Fruit fly (Drosophila melanogaster) whole organism, embryonic: ENCODE results near the gene GABPI.

Experiments used
- Abd-B ChIP-seq: fragments of 200-800 bp; sonication (Bioruptor generic); optimal IDR thresholded peaks from 2 replicates; lab custom pipeline; 2018; ENCODE audit warnings: missing biosample characterization, mild to moderate bottlenecking, missing genetic modification characterization, moderate library complexity
- B-H2 ChIP-seq: fragments of 200-800 bp; sonication (Bioruptor generic); optimal IDR thresholded peaks from 2 replicates; lab custom pipeline; 2018; ENCODE audit warnings: missing biosample characterization, mild to moderate bottlenecking, missing genetic modification characterization
- Bteb2 ChIP-seq: fragments of 200-800 bp; sonication (Bioruptor generic); optimal IDR thresholded peaks from 2 replicates; lab custom pipeline; 2016; ENCODE audit warnings: missing biosample characterization, missing genetic modification characterization
- CG10147 ChIP-seq: fragments of 200-800 bp; sonication (Bioruptor generic); optimal IDR thresholded peaks from 2 replicates; lab custom pipeline; 2019; ENCODE audit warnings: missing biosample characterization, mild to moderate bottlenecking, missing genetic modification characterization, moderate library complexity
- CG1024 ChIP-seq: fragments of 200-800 bp; sonication (Bioruptor generic); IDR thresholded peaks from 2 replicates; pipeline ENCODE4 v1.3.6; 2022; ENCODE audit warnings: missing biosample characterization, missing genetic modification characterization
- CG10274 ChIP-seq: fragments of 200-800 bp; sonication (Bioruptor generic); optimal IDR thresholded peaks from 3 replicates; lab custom pipeline; 2017; ENCODE audit warnings: missing biosample characterization, mild to moderate bottlenecking, missing genetic modification characterization
- CG1233 ChIP-seq: fragments of 200-800 bp; sonication (Bioruptor generic); optimal IDR thresholded peaks from 4 replicates; lab custom pipeline; 2018; ENCODE audit warnings: missing biosample characterization, mild to moderate bottlenecking, missing genetic modification characterization
- CG12659 ChIP-seq: fragments of 200-800 bp; sonication (Bioruptor generic); optimal IDR thresholded peaks from 3 replicates; lab custom pipeline; 2017; ENCODE audit warnings: mild to moderate bottlenecking, missing biosample characterization, missing genetic modification reagents, missing genetic modification characterization
- CG14667 ChIP-seq: fragments of 200-800 bp; sonication (Bioruptor generic); IDR thresholded peaks from 2 replicates; pipeline ENCODE4 v1.3.6; 2022; ENCODE audit warnings: missing biosample characterization, missing genetic modification characterization
- CG1602 ChIP-seq: fragments of 200-800 bp; sonication (Bioruptor generic); optimal IDR thresholded peaks from 3 replicates; lab custom pipeline; 2016; ENCODE audit warnings: missing biosample characterization, missing genetic modification characterization
- CG1647 ChIP-seq: fragments of 200-800 bp; sonication (Bioruptor generic); optimal IDR thresholded peaks from 3 replicates; lab custom pipeline; 2016; ENCODE audit warnings: missing biosample characterization, missing genetic modification characterization
- CG17568 ChIP-seq: fragments of 200-800 bp; sonication (Bioruptor generic); optimal IDR thresholded peaks from 2 replicates; lab custom pipeline; 2018; ENCODE audit warnings: missing biosample characterization, mild to moderate bottlenecking, missing genetic modification characterization, moderate library complexity
- CG17802 ChIP-seq: fragments of 200-800 bp; sonication (Bioruptor generic); optimal IDR thresholded peaks from 2 replicates; lab custom pipeline; 2018; ENCODE audit warnings: missing biosample characterization, mild to moderate bottlenecking, missing genetic modification characterization, moderate library complexity
- CG30403 ChIP-seq: fragments of 200-800 bp; sonication (Bioruptor generic); optimal IDR thresholded peaks from 3 replicates; lab custom pipeline; 2016; ENCODE audit warnings: missing biosample characterization, missing genetic modification characterization
- CG32772 ChIP-seq: fragments of 200-800 bp; sonication (Bioruptor generic); IDR thresholded peaks from 2 replicates; pipeline ENCODE4 v1.3.6; 2022; ENCODE audit warnings: missing biosample characterization, missing genetic modification characterization
- CG4360 ChIP-seq: fragments of 200-800 bp; sonication (Bioruptor generic); IDR thresholded peaks from 2 replicates; pipeline ENCODE4 v1.3.6; 2022; ENCODE audit warnings: missing biosample characterization, missing genetic modification characterization
- CG6791 ChIP-seq: fragments of 200-800 bp; sonication (Bioruptor generic); IDR thresholded peaks from 3 replicates; pipeline ENCODE4 v1.3.6; 2022; ENCODE audit warnings: missing biosample characterization, missing genetic modification characterization; ENCODE audit not compliant: partially characterized antibody
- CG7271 ChIP-seq: fragments of 200-800 bp; sonication (Bioruptor generic); optimal IDR thresholded peaks from 2 replicates; lab custom pipeline; 2018; ENCODE audit warnings: missing biosample characterization, mild to moderate bottlenecking, missing genetic modification characterization, moderate library complexity
- CG7987 ChIP-seq: fragments of 200-800 bp; sonication (Bioruptor generic); optimal IDR thresholded peaks from 2 replicates; lab custom pipeline; 2018; ENCODE audit warnings: missing biosample characterization, mild to moderate bottlenecking, missing genetic modification characterization, moderate library complexity
- CG9797 ChIP-seq: fragments of 200-800 bp; sonication (Bioruptor generic); optimal IDR thresholded peaks from 3 replicates; lab custom pipeline; 2018; ENCODE audit warnings: missing biosample characterization, mild to moderate bottlenecking, missing genetic modification characterization
- Dip2 ChIP-seq: fragments of 200-800 bp; sonication (Bioruptor generic); IDR thresholded peaks from 2 replicates; pipeline ENCODE4 v1.3.6; 2022; ENCODE audit warnings: missing biosample characterization, missing genetic modification characterization
- HmgD ChIP-seq: fragments of 200-800 bp; sonication (Bioruptor generic); optimal IDR thresholded peaks from 3 replicates; lab custom pipeline; 2016; ENCODE audit warnings: missing biosample characterization, missing genetic modification characterization
- Hmx ChIP-seq: fragments of 200-800 bp; sonication (Bioruptor generic); optimal IDR thresholded peaks from 2 replicates; lab custom pipeline; 2016; ENCODE audit warnings: missing biosample characterization, missing genetic modification characterization
- Mes4 ChIP-seq: fragments of 200-800 bp; sonication (Bioruptor generic); optimal IDR thresholded peaks from 2 replicates; lab custom pipeline; 2016; ENCODE audit warnings: missing biosample characterization, missing genetic modification characterization
- Usf ChIP-seq: fragments of 200-800 bp; sonication (Bioruptor generic); optimal IDR thresholded peaks from 2 replicates; lab custom pipeline; 2017; ENCODE audit warnings: missing genotype, missing biosample characterization, missing genetic modification characterization
- abd-A ChIP-seq: fragments of 200-800 bp; sonication (Bioruptor generic); optimal IDR thresholded peaks from 3 replicates; lab custom pipeline; 2019; ENCODE audit warnings: missing biosample characterization, mild to moderate bottlenecking, missing genetic modification characterization, moderate library complexity
- ara ChIP-seq: fragments of 200-800 bp; sonication (Bioruptor generic); IDR thresholded peaks from 2 replicates; pipeline ENCODE4 v1.3.6; 2022; ENCODE audit warnings: missing biosample characterization, missing genetic modification characterization
- az2 ChIP-seq: fragments of 200-800 bp; sonication (Bioruptor generic); optimal IDR thresholded peaks from 3 replicates; lab custom pipeline; 2016; ENCODE audit warnings: missing biosample characterization, missing genetic modification characterization
- br ChIP-seq: fragments of >200 bp; optimal IDR thresholded peaks from 2 replicates; lab custom pipeline; 2017
- caup ChIP-seq: fragments of 200-800 bp; sonication (Bioruptor generic); optimal IDR thresholded peaks from 3 replicates; lab custom pipeline; 2017; ENCODE audit warnings: missing biosample characterization, mild to moderate bottlenecking, missing genetic modification characterization, moderate library complexity; ENCODE audit not compliant: severe bottlenecking
- fd96Cb ChIP-seq: fragments of 200-800 bp; sonication (Bioruptor generic); optimal IDR thresholded peaks from 2 replicates; lab custom pipeline; 2018; ENCODE audit warnings: missing biosample characterization, mild to moderate bottlenecking, missing genetic modification characterization, moderate library complexity
- fru ChIP-seq: fragments of >200 bp; optimal IDR thresholded peaks from 2 replicates; lab custom pipeline; 2017
- fu2 ChIP-seq: fragments of 200-800 bp; sonication (Bioruptor generic); optimal IDR thresholded peaks from 2 replicates; lab custom pipeline; 2016; ENCODE audit warnings: missing biosample characterization, missing genetic modification characterization
- gfzf ChIP-seq: fragments of 200-800 bp; sonication (Bioruptor generic); optimal IDR thresholded peaks from 2 replicates; lab custom pipeline; 2016; ENCODE audit warnings: missing biosample characterization, mild to moderate bottlenecking, missing genetic modification characterization, moderate library complexity
- gro ChIP-seq: fragments of 200-800 bp; sonication (Bioruptor generic); optimal IDR thresholded peaks from 2 replicates; lab custom pipeline; 2016; ENCODE audit warnings: missing biosample characterization, missing genetic modification characterization
- gsb ChIP-seq: fragments of 200-800 bp; sonication (Bioruptor generic); IDR thresholded peaks from 2 replicates; pipeline ENCODE4 v1.3.6; 2022; ENCODE audit warnings: missing biosample characterization, missing genetic modification characterization
- insv ChIP-seq, 2 experiments: fragments of 200-800 bp; sonication (Bioruptor generic); optimal IDR thresholded peaks; 3 replicates each; lab custom pipeline; 2016 to 2018; ENCODE audit warnings: missing biosample characterization in 2 of 2, missing genetic modification characterization in 2 of 2
- jumu ChIP-seq: fragments of 200-800 bp; sonication (Bioruptor generic); optimal IDR thresholded peaks from 3 replicates; lab custom pipeline; 2016; ENCODE audit warnings: missing biosample characterization, missing genetic modification characterization
- lov ChIP-seq, 2 experiments: fragments of 200-800 bp in 1 of 2; fragments of >200 bp in 1 of 2; sonication (Bioruptor generic) in 1 of 2; IDR thresholded peaks in 1 of 2; optimal IDR thresholded peaks in 1 of 2; 2 replicates in 1 of 2; 3 replicates in 1 of 2; pipeline versions ENCODE4 v1.3.6 to Lab custom; 2017 to 2022; ENCODE audit warnings: missing biosample characterization in 1 of 2, missing genetic modification characterization in 1 of 2
- mld ChIP-seq: fragments of 200-800 bp; sonication (Bioruptor generic); IDR thresholded peaks from 3 replicates; pipeline ENCODE4 v1.3.6; 2022; ENCODE audit warnings: missing biosample characterization, missing genetic modification characterization; ENCODE audit not compliant: partially characterized antibody
- nmo ChIP-seq: fragments of 200-800 bp; sonication (Bioruptor generic); optimal IDR thresholded peaks from 2 replicates; lab custom pipeline; 2018; ENCODE audit warnings: missing biosample characterization, mild to moderate bottlenecking, missing genetic modification characterization, moderate library complexity
- otp ChIP-seq: fragments of 200-800 bp; sonication (Bioruptor generic); IDR thresholded peaks from 3 replicates; pipeline ENCODE4, ENCODE4 v1.3.6; 2022; ENCODE audit warnings: missing biosample characterization, missing genetic modification characterization
- ranshi ChIP-seq: fragments of 200-800 bp; sonication (Bioruptor generic); IDR thresholded peaks from 2 replicates; pipeline ENCODE4 v1.3.6; 2022; ENCODE audit warnings: missing biosample characterization, missing genetic modification characterization
- sd ChIP-seq: fragments of 200-800 bp; sonication (Bioruptor generic); optimal IDR thresholded peaks from 3 replicates; lab custom pipeline; 2018; ENCODE audit warnings: missing biosample characterization, mild to moderate bottlenecking, missing genetic modification characterization, moderate library complexity
- so ChIP-seq: fragments of 200-800 bp; sonication (Bioruptor generic); IDR thresholded peaks from 3 replicates; pipeline ENCODE4 v1.3.6; 2022; ENCODE audit warnings: missing biosample characterization, missing genetic modification characterization
- sqz ChIP-seq: fragments of 200-800 bp; sonication (Bioruptor generic); optimal IDR thresholded peaks from 3 replicates; lab custom pipeline; 2018; ENCODE audit warnings: missing biosample characterization, mild to moderate bottlenecking, missing genetic modification characterization
- ttk ChIP-seq: fragments of 200-800 bp; sonication (Bioruptor generic); IDR thresholded peaks from 2 replicates; pipeline ENCODE4 v2.1.2; 2022; ENCODE audit warnings: missing biosample characterization, missing genetic modification characterization
- twi ChIP-seq: fragments of 200-800 bp; optimal IDR thresholded peaks from 2 replicates; lab custom pipeline; 2019; ENCODE audit warnings: missing biosample characterization, mild to moderate bottlenecking, missing genetic modification characterization, moderate library complexity
- vvl ChIP-seq: fragments of 200-800 bp; sonication (Bioruptor generic); IDR thresholded peaks from 2 replicates; pipeline ENCODE4 v1.3.6; 2022; ENCODE audit warnings: missing biosample characterization, missing genetic modification characterization

Gene GABPI

DNA sequence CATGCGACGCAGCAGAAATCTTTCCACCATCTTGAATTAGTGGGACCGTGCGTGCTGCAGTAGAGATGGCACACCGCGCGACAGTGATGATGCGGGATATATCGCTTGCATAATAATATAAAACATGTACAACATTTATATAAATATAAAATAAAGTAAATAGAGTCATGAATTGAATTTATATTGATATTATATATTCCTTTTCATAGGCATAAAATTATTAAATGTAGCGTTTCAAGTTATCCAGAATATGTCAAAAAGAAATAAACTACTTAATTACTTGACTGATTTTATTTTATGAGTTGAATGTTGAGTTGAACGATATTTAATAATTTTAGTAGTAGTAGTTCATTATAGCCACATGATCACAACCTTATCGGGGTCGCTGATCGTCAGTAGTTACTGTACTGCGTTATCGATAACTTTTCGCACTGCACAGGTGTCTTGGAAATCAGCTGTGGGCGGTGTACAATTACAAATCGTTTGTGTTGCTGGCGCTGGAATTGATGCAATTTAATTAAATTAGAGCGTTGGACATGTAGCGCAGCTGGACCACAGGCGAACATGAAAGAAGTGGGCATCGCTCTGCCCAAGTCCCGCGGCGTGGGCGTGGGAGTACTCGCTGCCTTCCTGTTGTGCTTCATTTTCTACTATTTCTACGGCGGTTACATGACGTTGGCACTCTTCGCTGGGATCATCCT, 42.5 kb upstream of the GABPI start, which contains the start of the genes Chd1 and Bem46 (continued):
- TF ChIP-seq sd (tag; lab: Kevin White, UChicago) (no peak), ara (GFP tag; lab: Robert Waterston, UW) (peak; percentile 4; the same call in 1 of the 2 replicates), Hmx (GFP tag; lab: Kevin White, UChicago) (no peak), CG17802 (tag; lab: Kevin White, UChicago) (peak; percentile 50), Usf (peak; percentile 84), insv (GFP tag; optimal IDR thresholded peaks at IDR 0.05; lab: Kevin White, UChicago) (peak in 1 of 2 experiments; percentile 54), twi (tag; lab: Kevin White, UChicago) (peak; percentile 81), br (lab: Kevin White, UChicago) (no peak), vvl (GFP tag; lab: Robert Waterston, UW) (peak; percentile 84), so (GFP tag; lab: Robert Waterston, UW) (peak; percentile 78), mld (no peak), Dip2 (no peak), CG4360 (GFP tag; lab: Robert Waterston, UW) (0 out of 2 replicates have a peak, but pooled peaks have one; percentile 36), CG7987 (GFP tag; lab: Kevin White, UChicago) (peak; percentile 54), CG7271 (tag; lab: Kevin White, UChicago) (peak; percentile 47), ranshi (peak; percentile 83; the same call in 1 of the 2 replicates), fd96Cb (tag; lab: Kevin White, UChicago) (peak; percentile 84), nmo (GFP tag; lab: Kevin White, UChicago) (peak; percentile 92), caup (GFP tag; lab: Kevin White, UChicago) (peak; percentile 83), Mes4 (GFP tag; lab: Kevin White, UChicago) (no peak), Abd-B (GFP tag; lab: Kevin White, UChicago) (peak; percentile 92), CG9797 (GFP tag; lab: Kevin White, UChicago) (peak; percentile 83), gro (GFP tag; lab: Kevin White, UChicago) (peak; percentile 27), B-H2 (peak; percentile 89), CG1024 (GFP tag; lab: Robert Waterston, UW) (0 out of 2 replicates have a peak, but pooled peaks have one; percentile 7), CG1602 (GFP tag; lab: Kevin White, UChicago) (peak; percentile 88), jumu (peak; percentile 69), gfzf (peak; percentile 38), CG10274 (GFP tag; lab: Kevin White, UChicago) (peak; percentile 48), fru (lab: Kevin White, UChicago) (no peak), CG10147 (GFP tag; lab: Kevin White, UChicago) (peak; percentile 87), CG32772 (GFP tag; lab: Robert Waterston, UW) (no peak; the same call in none of the 2 replicates), CG12659 (peak; percentile 94), HmgD (GFP tag; lab: Kevin White, UChicago) (no peak), lov (optimal IDR thresholded peaks at IDR 0.05; lab: Kevin White, UChicago) (no peak), lov (GFP tag; IDR thresholded peaks at IDR 0.05; lab: Robert Waterston, UW) (0 out of 3 replicates have a peak, but pooled peaks have one; percentile 18), CG30403 (GFP tag; lab: Kevin White, UChicago) (peak; percentile 93), az2 (GFP tag; lab: Kevin White, UChicago) (peak; percentile 88), CG1647 (peak; percentile 41), abd-A (tag; lab: Kevin White, UChicago) (no peak), CG1233 (peak; percentile 86), ttk (GFP tag; lab: Robert Waterston, UW) (peak; percentile 82), CG6791 (GFP tag; lab: Robert Waterston, UW) (peak; percentile 29; the same call in 1 of the 3 replicates), Bteb2 (peak; percentile 33), sqz (GFP tag; lab: Kevin White, UChicago) (no peak), gsb (GFP tag; lab: Robert Waterston, UW) (peak; percentile 42; the same call in 1 of the 2 replicates), CG17568 (no peak), fu2 (peak; percentile 75), otp (GFP tag; lab: Robert Waterston, UW) (peak; percentile 69; the same call in 1 of the 3 replicates), CG14667 (GFP tag; lab: Robert Waterston, UW) (peak; percentile 83)
